Worm (Caenorhabditis elegans): ENCODE data around the gene R07A4.2.

R07A4.2 gene

ce11 chrX:10766966-10767644, 20.8 kb upstream of the R07A4.2 start:
- no peak for TF ChIP-seq sptf-2 (GFP tag; optimal IDR thresholded peaks at IDR 0.05)
- no peak for TF ChIP-seq atf-7 (tag; optimal IDR thresholded peaks at IDR 0.05)
- TF ChIP-seq F57A8.1 (GFP tag; optimal IDR thresholded peaks at IDR 0.05): no peak
- TF ChIP-seq B0019.2 (GFP tag; conservative IDR thresholded peaks at IDR 0.05): no peak
- TF ChIP-seq tbx-9 (tag; optimal IDR thresholded peaks at IDR 0.05; ENCODE audit: borderline replicate concordance): no peak
- no peak for TF ChIP-seq T07F8.4 (tag; optimal IDR thresholded peaks at IDR 0.05)
- no peak for TF ChIP-seq egrh-3 (GFP tag; IDR thresholded peaks at IDR 0.05)
- TF ChIP-seq ekl-4 (GFP tag; IDR thresholded peaks at IDR 0.05): no peak
- TF ChIP-seq snpc-1.1 (tag; optimal IDR thresholded peaks at IDR 0.05; ENCODE audit: insufficient read depth): no peak
- TF ChIP-seq nhr-90 (tag; optimal IDR thresholded peaks at IDR 0.05): no peak
- TF ChIP-seq snpc-3.4 (tag; optimal IDR thresholded peaks at IDR 0.05): no peak
- TF ChIP-seq ceh-100 (GFP tag; IDR thresholded peaks at IDR 0.05): no peak
- TF ChIP-seq lsl-1 (GFP tag; optimal IDR thresholded peaks at IDR 0.05): no peak
- TF ChIP-seq madf-10 (tag; optimal IDR thresholded peaks at IDR 0.05): no peak
- TF ChIP-seq madf-8 (GFP tag; conservative IDR thresholded peaks at IDR 0.05): no peak

ce11 chrX:10766123-10766622, 19.9 kb upstream of the R07A4.2 start:
- TF ChIP-seq dpl-1 (GFP tag; optimal IDR thresholded peaks at IDR 0.05): no peak
- peak; percentile 51 to 83 for TF ChIP-seq let-607 (tag; optimal IDR thresholded peaks at IDR 0.05)
- TF ChIP-seq B0019.2 (GFP tag; conservative IDR thresholded peaks at IDR 0.05): no peak
- peak; percentile 89; the same call in 1 of the 2 replicates for TF ChIP-seq dox-1 (GFP tag; IDR thresholded peaks at IDR 0.05)
- peak; percentile 94 for TF ChIP-seq B0336.3 (GFP tag; IDR thresholded peaks at IDR 0.05)
- TF ChIP-seq egl-44 (GFP tag; IDR thresholded peaks at IDR 0.05): peak; percentile 91
- no peak for TF ChIP-seq cebp-1 (GFP tag; IDR thresholded peaks at IDR 0.05)
- TF ChIP-seq cebp-1 (tag; optimal IDR thresholded peaks at IDR 0.05): peak; percentile 89
- peak; percentile 80 for TF ChIP-seq gei-17 (GFP tag; optimal IDR thresholded peaks at IDR 0.05)
- no peak for TF ChIP-seq nhr-179 (tag; optimal IDR thresholded peaks at IDR 0.05)
- peak; percentile 64 for TF ChIP-seq tlf-1 (GFP tag; optimal IDR thresholded peaks at IDR 0.05)
- TF ChIP-seq Y67H2A.10 (GFP tag; conservative IDR thresholded peaks at IDR 0.05): no peak
- peak in 1 of 2 experiments; percentile 6 for TF ChIP-seq rec-8 (tag; optimal IDR thresholded peaks at IDR 0.05)
- TF ChIP-seq madf-8 (GFP tag; conservative IDR thresholded peaks at IDR 0.05): no peak
- peak; percentile 81 for TF ChIP-seq attf-5 (GFP tag; optimal IDR thresholded peaks at IDR 0.05)
- no peak for TF ChIP-seq Y53F4B.3 (GFP tag; IDR thresholded peaks at IDR 0.05)
- no peak; the same call in none of the 2 replicates for TF ChIP-seq egrh-3 (GFP tag; IDR thresholded peaks at IDR 0.05)
- peak; percentile 92 for TF ChIP-seq nhr-80 (tag; optimal IDR thresholded peaks at IDR 0.05)
- TF ChIP-seq F55B11.4 (tag; optimal IDR thresholded peaks at IDR 0.05; ENCODE audit: borderline replicate concordance, insufficient read depth): no peak
- 0 out of 2 replicates have a peak, but pooled peaks have one; percentile 48 for TF ChIP-seq madf-3 (GFP tag; IDR thresholded peaks at IDR 0.05)
- peak; percentile 82 for TF ChIP-seq madf-10 (tag; optimal IDR thresholded peaks at IDR 0.05)
- TF ChIP-seq nhr-120 (GFP tag; IDR thresholded peaks at IDR 0.05): no peak
- TF ChIP-seq mes-4 (tag; optimal IDR thresholded peaks at IDR 0.05): no peak
- TF ChIP-seq lir-1 (GFP tag; conservative IDR thresholded peaks at IDR 0.05): 0 out of 2 replicates have a peak, but pooled peaks have one; percentile 35
- no peak for TF ChIP-seq F39B2.1 (GFP tag; IDR thresholded peaks at IDR 0.05)
- no peak for TF ChIP-seq him-1 (tag; optimal IDR thresholded peaks at IDR 0.05)
- peak; percentile 43 for TF ChIP-seq ceh-27 (GFP tag; optimal IDR thresholded peaks at IDR 0.05)
- peak; percentile 64 for TF ChIP-seq die-1 (tag; optimal IDR thresholded peaks at IDR 0.05)
- peak; percentile 91 for TF ChIP-seq atf-7 (tag; optimal IDR thresholded peaks at IDR 0.05)
- peak; percentile 27; the same call in 1 of the 2 replicates for TF ChIP-seq zfh-2 (GFP tag; conservative IDR thresholded peaks at IDR 0.05)
- TF ChIP-seq bed-1 (GFP tag; IDR thresholded peaks at IDR 0.05): no peak
- TF ChIP-seq ceh-40 (GFP tag; IDR thresholded peaks at IDR 0.05): no peak
- TF ChIP-seq F57A8.1 (GFP tag; optimal IDR thresholded peaks at IDR 0.05): no peak
- TF ChIP-seq B0261.1 (tag; optimal IDR thresholded peaks at IDR 0.05): peak; percentile 9
- 0 out of 2 replicates have a peak, but pooled peaks have one; percentile 37 for TF ChIP-seq Y56A3A.18 (GFP tag; IDR thresholded peaks at IDR 0.05)

Data from whole organism, young adult.